Fruit fly (Drosophila melanogaster) whole organism, embryonic: Measurements from ENCODE around the gene Pp1-87B.
A peak's percentile ranks its signal among the peaks of the same experiment; 100 is the strongest.

ENCODE experiments used
- Blimp-1 ChIP-seq: fragments of 200-800 bp; sonication (Bioruptor generic); optimal IDR thresholded peaks from 3 replicates; lab custom pipeline; 2018; ENCODE audit warnings: missing biosample characterization, missing genetic modification characterization, mild to moderate bottlenecking, moderate library complexity, missing genetic modification reagents
- Bteb2 ChIP-seq: fragments of 200-800 bp; sonication (Bioruptor generic); optimal IDR thresholded peaks from 2 replicates; lab custom pipeline; 2016; ENCODE audit warnings: missing biosample characterization, missing genetic modification characterization
- CG10431 ChIP-seq: fragments of 200-800 bp; sonication (Bioruptor generic); optimal IDR thresholded peaks from 3 replicates; lab custom pipeline; 2018; ENCODE audit warnings: missing biosample characterization, mild to moderate bottlenecking, missing genetic modification characterization
- CG10543 ChIP-seq: fragments of 200-800 bp; sonication (Bioruptor generic); optimal IDR thresholded peaks from 3 replicates; lab custom pipeline; 2017; ENCODE audit warnings: missing biosample characterization, mild to moderate bottlenecking, missing genetic modification characterization, moderate library complexity
- CG10654 ChIP-seq: fragments of 200-800 bp; sonication (Bioruptor generic); optimal IDR thresholded peaks from 2 replicates; lab custom pipeline; 2016; ENCODE audit warnings: missing biosample characterization, missing genetic modification characterization
- CG11456 ChIP-seq: fragments of 200-800 bp; sonication (Bioruptor generic); IDR thresholded peaks from 3 replicates; pipeline ENCODE4 v1.3.6; 2022; ENCODE audit warnings: missing biosample characterization, missing genetic modification characterization
- CG12769 ChIP-seq: fragments of 200-800 bp; sonication (Bioruptor generic); optimal IDR thresholded peaks from 2 replicates; lab custom pipeline; 2019; ENCODE audit warnings: missing biosample characterization, mild to moderate bottlenecking, missing genetic modification characterization, moderate library complexity
- CG15514 ChIP-seq: fragments of 200-800 bp; sonication (Bioruptor generic); optimal IDR thresholded peaks from 3 replicates; lab custom pipeline; 2017; ENCODE audit warnings: missing biosample characterization, missing genetic modification characterization, mild to moderate bottlenecking, moderate library complexity, missing genetic modification reagents
- CG1603 ChIP-seq: fragments of 200-800 bp; sonication (Bioruptor generic); optimal IDR thresholded peaks from 2 replicates; lab custom pipeline; 2019; ENCODE audit warnings: missing biosample characterization, mild to moderate bottlenecking, missing genetic modification characterization, moderate library complexity
- CG17612 ChIP-seq: fragments of 200-800 bp; sonication (Bioruptor generic); IDR thresholded peaks from 2 replicates; pipeline ENCODE4 v1.3.6; 2022; ENCODE audit warnings: missing biosample characterization, missing genetic modification characterization
- CG1792 ChIP-seq: fragments of 200-800 bp; sonication (Bioruptor generic); optimal IDR thresholded peaks from 2 replicates; lab custom pipeline; 2016; ENCODE audit warnings: missing biosample characterization, missing genetic modification characterization
- CG18262 ChIP-seq: fragments of 200-800 bp; optimal IDR thresholded peaks from 3 replicates; lab custom pipeline; 2019; ENCODE audit warnings: missing biosample characterization, mild to moderate bottlenecking, missing genetic modification characterization, moderate library complexity
- CG18599 ChIP-seq: fragments of 200-800 bp; sonication (Bioruptor generic); optimal IDR thresholded peaks from 3 replicates; lab custom pipeline; 2017; ENCODE audit warnings: missing biosample characterization, missing genetic modification characterization, mild to moderate bottlenecking, moderate library complexity, missing genetic modification reagents
- CG18619 ChIP-seq: fragments of 200-800 bp; sonication (Bioruptor generic); optimal IDR thresholded peaks from 3 replicates; lab custom pipeline; 2017; ENCODE audit warnings: missing biosample characterization, mild to moderate bottlenecking, missing genetic modification characterization
- CG2129 ChIP-seq: fragments of 200-800 bp; sonication (Bioruptor generic); IDR thresholded peaks from 2 replicates; pipeline ENCODE4 v1.3.6; 2022; ENCODE audit warnings: missing biosample characterization, missing genetic modification characterization; ENCODE audit not compliant: partially characterized antibody
- CG2889 ChIP-seq: fragments of 200-800 bp; sonication (Bioruptor generic); IDR thresholded peaks from 3 replicates; pipeline ENCODE4 v1.3.6; 2022; ENCODE audit warnings: missing biosample characterization, missing genetic modification characterization
- CG30431 ChIP-seq: fragments of 200-800 bp; sonication (Bioruptor generic); optimal IDR thresholded peaks from 2 replicates; lab custom pipeline; 2017; ENCODE audit warnings: missing biosample characterization, missing genetic modification characterization
- CG3065 ChIP-seq: fragments of 200-800 bp; sonication (Bioruptor generic); optimal IDR thresholded peaks from 2 replicates; lab custom pipeline; 2016; ENCODE audit warnings: missing biosample characterization, missing genetic modification characterization
- CG31365 ChIP-seq: fragments of 200-800 bp; sonication (Bioruptor generic); optimal IDR thresholded peaks from 2 replicates; lab custom pipeline; 2018; ENCODE audit warnings: missing biosample characterization, mild to moderate bottlenecking, missing genetic modification characterization
- CG32767 ChIP-seq: fragments of 200-800 bp; sonication (Bioruptor generic); IDR thresholded peaks from 2 replicates; pipeline ENCODE4 v1.3.6; 2022; ENCODE audit warnings: missing biosample characterization, missing genetic modification characterization
- CG3407 ChIP-seq: fragments of 200-800 bp; sonication (Bioruptor generic); optimal IDR thresholded peaks from 2 replicates; lab custom pipeline; 2018; ENCODE audit warnings: missing biosample characterization, mild to moderate bottlenecking, missing genetic modification characterization
- CG4282 ChIP-seq: fragments of 200-800 bp; sonication (Bioruptor generic); optimal IDR thresholded peaks from 2 replicates; lab custom pipeline; 2016; ENCODE audit warnings: missing biosample characterization, missing genetic modification characterization
- CG4424 ChIP-seq: fragments of 200-800 bp; sonication (Bioruptor generic); optimal IDR thresholded peaks from 3 replicates; lab custom pipeline; 2016; ENCODE audit warnings: missing biosample characterization, missing genetic modification characterization
- CG4617 ChIP-seq: fragments of 200-800 bp; sonication (Bioruptor generic); optimal IDR thresholded peaks from 3 replicates; lab custom pipeline; 2016; ENCODE audit warnings: missing biosample characterization, missing genetic modification characterization, borderline replicate concordance
- CG7987 ChIP-seq: fragments of 200-800 bp; sonication (Bioruptor generic); optimal IDR thresholded peaks from 2 replicates; lab custom pipeline; 2018; ENCODE audit warnings: missing biosample characterization, mild to moderate bottlenecking, missing genetic modification characterization, moderate library complexity
- CG9797 ChIP-seq: fragments of 200-800 bp; sonication (Bioruptor generic); optimal IDR thresholded peaks from 3 replicates; lab custom pipeline; 2018; ENCODE audit warnings: missing biosample characterization, mild to moderate bottlenecking, missing genetic modification characterization
- Camta ChIP-seq: fragments of 200-800 bp; sonication (Bioruptor generic); optimal IDR thresholded peaks from 2 replicates; lab custom pipeline; 2016; ENCODE audit warnings: missing biosample characterization, missing genetic modification characterization
- CkIIα-i1 ChIP-seq: fragments of 200-800 bp; sonication (Bioruptor generic); IDR thresholded peaks from 2 replicates; pipeline ENCODE4 v1.3.6; 2022; ENCODE audit warnings: missing biosample characterization, missing genetic modification characterization
- Dip3 ChIP-seq: fragments of 200-800 bp; sonication (Bioruptor generic); optimal IDR thresholded peaks from 3 replicates; lab custom pipeline; 2016; ENCODE audit warnings: missing biosample characterization, missing genetic modification characterization
- Doc2 ChIP-seq: fragments of 200-800 bp; sonication (Bioruptor generic); IDR thresholded peaks from 2 replicates; pipeline ENCODE4 v1.3.6; 2022; ENCODE audit warnings: missing biosample characterization, missing genetic modification characterization
- ERR ChIP-seq: fragments of 200-800 bp; sonication (Bioruptor generic); optimal IDR thresholded peaks from 2 replicates; lab custom pipeline; 2016; ENCODE audit warnings: missing biosample characterization, missing genetic modification characterization
- Gsc ChIP-seq: fragments of 200-800 bp; sonication (Bioruptor generic); IDR thresholded peaks from 2 replicates; pipeline ENCODE4 v1.3.6; 2022; ENCODE audit warnings: missing biosample characterization, missing genetic modification characterization
- HHEX ChIP-seq: fragments of 200-800 bp; sonication (Bioruptor generic); optimal IDR thresholded peaks from 3 replicates; lab custom pipeline; 2017; ENCODE audit warnings: missing biosample characterization, mild to moderate bottlenecking, missing genetic modification characterization, missing genetic modification reagents
- HLH3B ChIP-seq: fragments of 200-800 bp; sonication (Bioruptor generic); IDR thresholded peaks from 2 replicates; pipeline ENCODE4 v1.3.6; 2022; ENCODE audit warnings: missing biosample characterization, missing genetic modification characterization
- HLHmδ ChIP-seq: fragments of 200-800 bp; sonication (Bioruptor generic); optimal IDR thresholded peaks from 2 replicates; lab custom pipeline; 2018; ENCODE audit warnings: missing biosample characterization, mild to moderate bottlenecking, missing genetic modification characterization, moderate library complexity
- Mad ChIP-seq: fragments of 200-800 bp; sonication (Bioruptor generic); optimal IDR thresholded peaks from 2 replicates; lab custom pipeline; 2016; ENCODE audit warnings: missing biosample characterization, missing genetic modification characterization
- Tbp ChIP-seq: fragments of >200 bp; optimal IDR thresholded peaks from 2 replicates; lab custom pipeline; 2018; ENCODE audit warnings: missing biosample characterization, missing genetic modification characterization
- amos ChIP-seq: fragments of 200-800 bp; sonication (Bioruptor generic); IDR thresholded peaks from 2 replicates; pipeline ENCODE4 v1.3.6; 2022; ENCODE audit warnings: missing biosample characterization, missing genetic modification characterization; ENCODE audit not compliant: partially characterized antibody
- chn ChIP-seq: fragments of 200-800 bp; sonication (Bioruptor generic); optimal IDR thresholded peaks from 2 replicates; lab custom pipeline; 2016; ENCODE audit warnings: missing biosample characterization, missing genetic modification characterization
- danr ChIP-seq: fragments of 200-800 bp; sonication (Bioruptor generic); IDR thresholded peaks from 2 replicates; pipeline ENCODE4 v1.3.6; 2022; ENCODE audit warnings: missing biosample characterization, missing genetic modification characterization
- gfzf ChIP-seq: fragments of 200-800 bp; sonication (Bioruptor generic); optimal IDR thresholded peaks from 2 replicates; lab custom pipeline; 2016; ENCODE audit warnings: missing biosample characterization, mild to moderate bottlenecking, missing genetic modification characterization, moderate library complexity
- hbn ChIP-seq: fragments of 200-800 bp; sonication (Bioruptor generic); IDR thresholded peaks from 2 replicates; pipeline ENCODE4 v1.3.6; 2022; ENCODE audit warnings: missing biosample characterization, missing genetic modification characterization; ENCODE audit not compliant: partially characterized antibody
- mld ChIP-seq: fragments of 200-800 bp; sonication (Bioruptor generic); IDR thresholded peaks from 3 replicates; pipeline ENCODE4 v1.3.6; 2022; ENCODE audit warnings: missing biosample characterization, missing genetic modification characterization; ENCODE audit not compliant: partially characterized antibody
- nerfin-2 ChIP-seq: fragments of 200-800 bp; sonication (Bioruptor generic); IDR thresholded peaks from 2 replicates; pipeline ENCODE4 v1.3.6; 2022; ENCODE audit warnings: missing biosample characterization, missing genetic modification characterization; ENCODE audit not compliant: partially characterized antibody
- sd ChIP-seq: fragments of 200-800 bp; sonication (Bioruptor generic); optimal IDR thresholded peaks from 3 replicates; lab custom pipeline; 2018; ENCODE audit warnings: missing biosample characterization, mild to moderate bottlenecking, missing genetic modification characterization, moderate library complexity
- sim ChIP-seq: fragments of 200-800 bp; sonication (Bioruptor generic); IDR thresholded peaks from 2 replicates; pipeline ENCODE4 v1.3.6; 2022; ENCODE audit warnings: missing biosample characterization, missing genetic modification characterization
- sr ChIP-seq: fragments of 200-800 bp; sonication (Bioruptor generic); IDR thresholded peaks from 3 replicates; pipeline ENCODE4 v1.3.6; 2022; ENCODE audit warnings: missing biosample characterization, missing genetic modification characterization
- ssp ChIP-seq: fragments of 200-800 bp; sonication (Bioruptor generic); IDR thresholded peaks from 2 replicates; pipeline ENCODE4 v1.3.6; 2022; ENCODE audit warnings: missing biosample characterization, missing genetic modification characterization
- ttk ChIP-seq: fragments of 200-800 bp; sonication (Bioruptor generic); IDR thresholded peaks from 2 replicates; pipeline ENCODE4 v2.1.2; 2022; ENCODE audit warnings: missing biosample characterization, missing genetic modification characterization
- yki ChIP-seq: fragments of >200 bp; optimal IDR thresholded peaks from 3 replicates; lab custom pipeline; 2018

Pp1-87B gene

DNA sequence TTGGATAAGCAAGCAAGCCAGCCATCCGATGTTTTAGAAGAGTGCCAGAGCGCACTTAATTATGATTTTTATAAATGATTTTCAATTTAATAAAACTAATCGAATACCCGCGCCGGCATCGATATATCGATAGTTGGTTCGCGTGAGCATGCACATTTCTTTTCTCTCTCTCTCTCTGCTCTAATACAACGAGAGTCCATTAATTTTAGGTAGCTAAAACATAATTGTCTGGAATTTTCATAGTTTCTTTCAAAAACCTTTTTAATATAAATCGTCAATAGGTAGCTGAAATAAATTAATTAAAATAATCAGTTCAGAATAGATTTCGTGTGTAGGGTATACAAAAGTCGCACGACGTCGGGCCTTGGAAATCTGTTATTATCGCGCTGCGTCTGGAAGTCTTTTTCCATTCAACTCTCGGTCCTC lies 23.2 kb upstream of the Pp1-87B start, which contains the start of gene CG18549:
Gene CG18549, plus strand, starts transcription at position 408 of the 426 bp plus-strand sequence.
- TF ChIP-seq CG11456 (GFP tag; lab: Robert Waterston, UW) (peak; percentile 100), sd (tag; lab: Kevin White, UChicago) (peak; percentile 98), nerfin-2 (GFP tag; lab: Robert Waterston, UW) (peak; percentile 64; the same call in 1 of the 2 replicates), CG10654 (GFP tag; lab: Kevin White, UChicago) (peak; percentile 100), HLHmδ (GFP tag; lab: Kevin White, UChicago) (no peak), Dip3 (GFP tag; lab: Kevin White, UChicago) (peak; percentile 99), CG4424 (GFP tag; lab: Kevin White, UChicago) (peak; percentile 100), ttk (peak; percentile 100), CG2889 (GFP tag; lab: Robert Waterston, UW) (peak; percentile 99), CG3065 (GFP tag; lab: Kevin White, UChicago) (peak; percentile 99), Tbp (peak; percentile 35), CG2129 (peak; percentile 62), mld (GFP tag; lab: Robert Waterston, UW) (no peak; the same call in 2 of the 3 replicates), CG15514 (GFP tag; lab: Kevin White, UChicago) (peak; percentile 96), CG30431 (peak; percentile 99), CG7987 (GFP tag; lab: Kevin White, UChicago) (peak; percentile 99), ERR (GFP tag; lab: Kevin White, UChicago) (peak; percentile 98), CG18619 (GFP tag; lab: Kevin White, UChicago) (peak; percentile 100), CG31365 (tag; lab: Kevin White, UChicago) (peak; percentile 95), ssp (GFP tag; lab: Robert Waterston, UW) (peak; percentile 97), CG10431 (GFP tag; lab: Kevin White, UChicago) (peak; percentile 99), Camta (GFP tag; lab: Kevin White, UChicago) (peak; percentile 100), gfzf (GFP tag; lab: Kevin White, UChicago) (peak; percentile 44), CG12769 (tag; lab: Kevin White, UChicago) (peak; percentile 99), CG18262 (tag; lab: Kevin White, UChicago) (peak; percentile 100), CG18599 (GFP tag; lab: Kevin White, UChicago) (peak; percentile 100), HHEX (peak; percentile 100), Bteb2 (GFP tag; lab: Kevin White, UChicago) (peak; percentile 99), sr (peak; percentile 99; the same call in 2 of the 3 replicates), hbn (peak; percentile 86), Mad (GFP tag; lab: Kevin White, UChicago) (peak; percentile 99), CG9797 (GFP tag; lab: Kevin White, UChicago) (peak; percentile 80), yki (lab: Kevin White, UChicago) (no peak), CG1792 (peak; percentile 99), amos (GFP tag; lab: Robert Waterston, UW) (peak; percentile 85), CG17612 (peak; percentile 99), sim (GFP tag; lab: Robert Waterston, UW) (peak; percentile 100), CG1603 (tag; lab: Kevin White, UChicago) (peak; percentile 97), CkIIα-i1 (GFP tag; lab: Robert Waterston, UW) (peak; percentile 98), Blimp-1 (GFP tag; lab: Kevin White, UChicago) (peak; percentile 99), chn (GFP tag; lab: Kevin White, UChicago) (peak; percentile 100), CG3407 (peak; percentile 99), Doc2 (peak; percentile 98), CG10543 (GFP tag; lab: Kevin White, UChicago) (peak; percentile 98), CG4617 (GFP tag; lab: Kevin White, UChicago) (peak; percentile 99), danr (GFP tag; lab: Robert Waterston, UW) (peak; percentile 100), CG4282 (GFP tag; lab: Kevin White, UChicago) (peak; percentile 96), Gsc (GFP tag; lab: Robert Waterston, UW) (peak; percentile 99), HLH3B (GFP tag; lab: Robert Waterston, UW) (peak; percentile 100), CG32767 (GFP tag; lab: Robert Waterston, UW) (peak; percentile 100)
